Worm (Caenorhabditis elegans) whole organism, midembryonic: ENCODE results near the gene glb-6.

Experiments used
- cog-1 ChIP-seq: sonication (generic microtip); optimal IDR thresholded peaks from 2 replicates; lab custom pipeline; 2016; ENCODE audit warnings: missing genetic modification characterization, missing compliant biosample characterization
- ztf-23 ChIP-seq: fragments of 200-800 bp; sonication (Bioruptor generic); IDR thresholded peaks from 2 replicates; pipeline ENCODE4 v1.3.6; 2022; ENCODE audit warnings: missing genetic modification reagents, missing genetic modification characterization, missing compliant biosample characterization

DNA sequence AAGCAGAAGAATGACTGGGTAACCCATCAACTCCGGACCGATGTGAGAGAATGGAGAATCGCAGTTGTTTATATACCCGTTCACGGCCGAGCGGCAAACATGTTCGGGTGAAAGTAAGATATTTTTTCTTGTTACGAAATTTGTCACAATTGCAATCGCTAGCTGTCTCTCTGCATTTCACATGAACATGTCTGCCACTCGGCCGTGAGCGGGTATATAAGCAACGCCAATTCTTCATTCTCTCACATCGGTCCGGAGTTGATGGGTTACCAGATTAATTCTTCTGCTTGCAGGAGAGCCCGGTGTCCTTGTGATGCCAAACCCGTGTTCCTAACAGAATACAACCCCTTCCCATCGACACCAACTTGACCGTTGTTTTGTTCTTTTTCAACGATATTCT lies 16.7 kb upstream of the glb-6 start:
- no peak for TF ChIP-seq cog-1 (tag; lab: Kevin White, UChicago)
- TF ChIP-seq ztf-23 (GFP tag; lab: Robert Waterston, UW): no peak
